Worm (Caenorhabditis elegans) whole organism, L3 larva: ENCODE results near the gene str-61.
"Not testable (repeated sequence)": the region's sequence is repeated elsewhere in the genome, so short reads cannot be mapped to it uniquely, and the experiment has no call there.

Experiments used
- R02D3.7 ChIP-seq: fragments of 150-350 bp; optimal IDR thresholded peaks from 2 replicates; lab custom pipeline; 2014; ENCODE audit warnings: missing biosample characterization, missing genetic modification characterization
- ZK546.5 ChIP-seq: sonication (generic microtip); optimal IDR thresholded peaks from 2 replicates; lab custom pipeline; 2017; ENCODE audit warnings: missing biosample characterization, missing genetic modification characterization
- ceh-16 ChIP-seq: sonication (generic microtip); optimal IDR thresholded peaks from 2 replicates; lab custom pipeline; 2017; ENCODE audit warnings: missing biosample characterization, missing genetic modification characterization
- ceh-28 ChIP-seq: fragments of 150-350 bp; optimal IDR thresholded peaks from 2 replicates; lab custom pipeline; 2014; ENCODE audit warnings: missing biosample characterization, missing genetic modification reagents, missing genetic modification characterization
- egl-27 ChIP-seq: sonication (generic microtip); optimal IDR thresholded peaks from 4 replicates; lab custom pipeline; 2017; ENCODE audit warnings: missing biosample characterization, missing genetic modification reagents, missing genetic modification characterization
- egl-5 ChIP-seq: fragments of 150-350 bp; optimal IDR thresholded peaks from 2 replicates; lab custom pipeline; 2017; ENCODE audit warnings: missing biosample characterization, missing genetic modification reagents, missing genetic modification characterization, inconsistent platforms
- elt-1 ChIP-seq: fragments of 150-350 bp; optimal IDR thresholded peaks from 2 replicates; lab custom pipeline; 2014; ENCODE audit warnings: missing biosample characterization, missing genetic modification characterization
- elt-2 ChIP-seq: sonication (generic microtip); optimal IDR thresholded peaks from 2 replicates; lab custom pipeline; 2016; ENCODE audit warnings: missing genetic modification reagents, mild to moderate bottlenecking, missing genetic modification characterization, missing compliant biosample characterization
- eor-1 ChIP-seq, 2 experiments: fragments of 150-350 bp; optimal IDR thresholded peaks; 2 replicates each; lab custom pipeline; 2014 to 2018; ENCODE audit warnings: missing biosample characterization in 2 of 2, missing genetic modification characterization in 2 of 2
- fkh-10 ChIP-seq: sonication (generic microtip); optimal IDR thresholded peaks from 2 replicates; lab custom pipeline; 2017; ENCODE audit warnings: missing biosample characterization, missing genetic modification reagents, missing genetic modification characterization
- fkh-2 ChIP-seq: fragments of 150-350 bp; optimal IDR thresholded peaks from 2 replicates; lab custom pipeline; 2014; ENCODE audit warnings: missing biosample characterization, missing genetic modification reagents, missing genetic modification characterization
- fos-1 ChIP-seq: fragments of 150-350 bp; optimal IDR thresholded peaks from 2 replicates; lab custom pipeline; 2014; ENCODE audit warnings: missing biosample characterization, missing genetic modification characterization
- jun-1 ChIP-seq: fragments of 150-350 bp; optimal IDR thresholded peaks from 2 replicates; lab custom pipeline; 2014; ENCODE audit warnings: missing biosample characterization, missing genetic modification reagents, missing genetic modification characterization
- lin-39 ChIP-seq: fragments of 150-350 bp; optimal IDR thresholded peaks from 2 replicates; lab custom pipeline; 2018; ENCODE audit warnings: missing biosample characterization, missing genetic modification reagents, missing genetic modification characterization
- mdl-1 ChIP-seq: fragments of 150-350 bp; optimal IDR thresholded peaks from 2 replicates; lab custom pipeline; 2014; ENCODE audit warnings: missing biosample characterization, missing genetic modification characterization
- mml-1 ChIP-seq: fragments of 150-350 bp; sonication (generic microtip); optimal IDR thresholded peaks from 3 replicates; lab custom pipeline; 2014; ENCODE audit warnings: missing biosample characterization, missing genetic modification characterization
- nfya-1 ChIP-seq: sonication (generic microtip); optimal IDR thresholded peaks from 2 replicates; lab custom pipeline; 2017; ENCODE audit warnings: missing genetic modification characterization, mild to moderate bottlenecking, missing compliant biosample characterization, antibody characterized with exemption, moderate library complexity; ENCODE audit not compliant: insufficient read depth
- nhr-12 ChIP-seq: fragments of 150-350 bp; optimal IDR thresholded peaks from 2 replicates; lab custom pipeline; 2014; ENCODE audit warnings: missing biosample characterization, missing genetic modification characterization
- nhr-23 ChIP-seq: fragments of 150-350 bp; optimal IDR thresholded peaks from 2 replicates; lab custom pipeline; 2014; ENCODE audit warnings: missing biosample characterization, missing genetic modification reagents, missing genetic modification characterization
- nhr-237 ChIP-seq: fragments of 150-350 bp; optimal IDR thresholded peaks from 2 replicates; lab custom pipeline; 2014; ENCODE audit warnings: missing biosample characterization, missing genetic modification characterization
- nhr-76 ChIP-seq: fragments of 150-350 bp; sonication (generic microtip); optimal IDR thresholded peaks from 5 replicates; lab custom pipeline; 2014; ENCODE audit warnings: missing biosample characterization, missing genetic modification characterization
- pha-4 ChIP-seq: fragments of 150-350 bp; optimal IDR thresholded peaks from 2 replicates; lab custom pipeline; 2014; ENCODE audit warnings: missing biosample characterization, missing genetic modification reagents, missing genetic modification characterization
- skn-1 ChIP-seq: fragments of 150-350 bp; optimal IDR thresholded peaks from 2 replicates; lab custom pipeline; 2014; ENCODE audit warnings: missing biosample characterization, missing genetic modification characterization
- snpc-4 ChIP-seq: fragments of 150-350 bp; optimal IDR thresholded peaks from 2 replicates; lab custom pipeline; 2014; ENCODE audit warnings: missing biosample characterization, missing genetic modification characterization
- unc-62 ChIP-seq: fragments of 150-350 bp; sonication (generic microtip); optimal IDR thresholded peaks from 4 replicates; lab custom pipeline; 2014; ENCODE audit warnings: missing biosample characterization, missing genetic modification reagents, missing genetic modification characterization
- zag-1 ChIP-seq: fragments of 150-350 bp; optimal IDR thresholded peaks from 2 replicates; lab custom pipeline; 2014; ENCODE audit warnings: missing biosample characterization, missing genetic modification characterization
- ztf-11 ChIP-seq: fragments of 150-350 bp; optimal IDR thresholded peaks from 2 replicates; lab custom pipeline; 2014; ENCODE audit warnings: missing biosample characterization, missing genetic modification characterization

The str-61 gene

DNA sequence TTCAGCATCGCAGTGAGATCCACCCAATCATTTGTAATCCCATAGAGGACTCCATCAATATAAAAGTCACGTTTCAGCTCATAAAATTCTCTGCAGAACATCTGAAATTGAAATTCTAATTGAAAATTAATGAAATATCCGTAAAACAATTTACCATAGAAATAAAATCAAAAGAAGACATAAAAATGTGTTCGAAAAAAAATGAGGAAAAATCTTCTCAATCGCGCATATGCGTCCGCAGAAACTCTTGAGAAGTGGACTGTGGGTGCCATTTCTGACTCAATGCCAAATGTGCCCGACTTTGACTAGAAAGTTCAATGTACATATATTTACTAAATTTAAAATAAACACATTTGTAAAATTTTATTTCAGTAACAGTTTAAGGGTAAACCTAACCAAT lies 2.6 kb downstream of the str-61 start, which contains the start of gene F14F8.9:
Gene F14F8.9, minus strand, starts transcription at position 101 of the 400 bp plus-strand sequence.
- TF ChIP-seq nhr-23 (tag; lab: Kevin White, UChicago) (no peak), ztf-11 (tag; lab: Kevin White, UChicago) (no peak), eor-1 (tag; optimal IDR thresholded peaks at IDR 0.05; lab: Kevin White, UChicago) (no peak), unc-62 (GFP tag; lab: Kevin White, UChicago) (no peak), fkh-2 (tag; lab: Kevin White, UChicago) (no peak), nhr-12 (no peak), egl-5 (tag; lab: Kevin White, UChicago) (no peak), skn-1 (tag; lab: Kevin White, UChicago) (no peak)
- TF ChIP-seq, all 47 proteins: peak for 0

DNA sequence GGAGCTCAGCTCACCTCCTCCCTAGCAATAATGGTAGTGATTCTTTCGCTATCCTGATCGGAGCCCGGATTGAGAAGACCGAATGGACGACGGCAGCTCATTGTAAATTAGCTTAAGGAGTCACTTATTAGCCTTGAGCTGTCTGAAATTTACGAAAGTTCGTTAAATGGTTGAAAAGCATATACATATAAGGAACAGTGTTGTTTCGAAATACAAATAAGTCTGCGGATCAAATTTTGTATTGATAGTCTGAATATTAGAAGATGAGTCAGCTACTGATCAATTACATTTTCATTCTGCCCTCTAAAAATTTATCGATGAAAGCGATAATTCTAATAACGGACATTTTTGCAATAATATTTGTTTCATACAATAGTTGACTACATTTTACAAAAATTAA lies 4.4 kb downstream of the str-61 start, which contains the start of gene F14F8.14:
Gene F14F8.14, minus strand, starts transcription at position 101 of the 400 bp plus-strand sequence.
- no peak for TF ChIP-seq ZK546.5 (tag; lab: Kevin White, UChicago)
- no peak for TF ChIP-seq lin-39 (tag; lab: Kevin White, UChicago)
- no peak for TF ChIP-seq snpc-4 (tag; lab: Kevin White, UChicago)
- no peak for TF ChIP-seq R02D3.7 (tag; lab: Kevin White, UChicago)
- no peak for TF ChIP-seq nhr-237 (tag; lab: Kevin White, UChicago)
- no peak for TF ChIP-seq mml-1
- TF ChIP-seq egl-27 (tag; lab: Kevin White, UChicago), result no peak
- no peak for TF ChIP-seq nhr-12
- no peak for TF ChIP-seq fkh-10 (GFP tag; lab: Kevin White, UChicago)
- TF ChIP-seq elt-2 (tag; lab: Kevin White, UChicago), result no peak
- no peak for TF ChIP-seq zag-1 (tag; lab: Kevin White, UChicago)
- TF ChIP-seq elt-1, result no peak
- TF ChIP-seq pha-4 (tag; lab: Kevin White, UChicago), result no peak
- TF ChIP-seq nhr-23 (tag; lab: Kevin White, UChicago), result no peak
- TF ChIP-seq eor-1 (tag; optimal IDR thresholded peaks at IDR 0.05; lab: Kevin White, UChicago), result no peak
- no peak for TF ChIP-seq jun-1 (tag; lab: Kevin White, UChicago)
- TF ChIP-seq nfya-1 (tag; lab: Kevin White, UChicago), result no peak
- no peak for TF ChIP-seq mdl-1 (tag; lab: Kevin White, UChicago)
- TF ChIP-seq unc-62 (GFP tag; lab: Kevin White, UChicago), result no peak
- TF ChIP-seq fos-1, result no peak

DNA sequence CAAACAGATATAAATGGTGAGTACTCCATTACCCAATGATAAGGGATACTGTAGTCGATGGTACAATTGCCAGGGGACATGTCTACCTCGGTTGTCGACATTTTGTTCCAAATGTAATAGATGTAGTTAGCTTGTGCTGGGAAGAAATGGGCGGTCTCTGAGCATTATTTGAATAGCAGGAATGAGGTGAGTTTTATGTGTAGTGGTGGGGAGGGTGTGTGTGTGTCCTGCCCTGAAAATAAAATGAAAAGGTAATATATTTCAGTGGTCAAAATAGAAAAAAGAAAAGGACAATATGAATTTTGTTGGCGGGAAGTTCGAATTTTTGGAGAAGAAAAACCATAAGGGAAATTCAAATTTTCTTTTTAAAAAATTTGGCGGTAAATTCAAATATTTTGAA lies 10.3 kb downstream of the str-61 start, which contains the start of gene Y70C5B.2:
Gene Y70C5B.2, minus strand, starts transcription at position 101 of the 400 bp plus-strand sequence.
- not testable (repeated sequence) for TF ChIP-seq ceh-28 (tag; lab: Kevin White, UChicago); fos-1; nhr-76

DNA sequence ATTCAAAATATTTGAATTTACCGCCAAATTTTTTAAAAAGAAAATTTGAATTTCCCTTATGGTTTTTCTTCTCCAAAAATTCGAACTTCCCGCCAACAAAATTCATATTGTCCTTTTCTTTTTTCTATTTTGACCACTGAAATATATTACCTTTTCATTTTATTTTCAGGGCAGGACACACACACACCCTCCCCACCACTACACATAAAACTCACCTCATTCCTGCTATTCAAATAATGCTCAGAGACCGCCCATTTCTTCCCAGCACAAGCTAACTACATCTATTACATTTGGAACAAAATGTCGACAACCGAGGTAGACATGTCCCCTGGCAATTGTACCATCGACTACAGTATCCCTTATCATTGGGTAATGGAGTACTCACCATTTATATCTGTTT lies 16.8 kb downstream of the str-61 start, which contains the start of gene W06G6.15:
Gene W06G6.15, plus strand, starts transcription at position 301 of the 400 bp plus-strand sequence.
- TF ChIP-seq snpc-4 (tag; lab: Kevin White, UChicago); jun-1 (tag; lab: Kevin White, UChicago); nhr-12: not testable (repeated sequence)

DNA sequence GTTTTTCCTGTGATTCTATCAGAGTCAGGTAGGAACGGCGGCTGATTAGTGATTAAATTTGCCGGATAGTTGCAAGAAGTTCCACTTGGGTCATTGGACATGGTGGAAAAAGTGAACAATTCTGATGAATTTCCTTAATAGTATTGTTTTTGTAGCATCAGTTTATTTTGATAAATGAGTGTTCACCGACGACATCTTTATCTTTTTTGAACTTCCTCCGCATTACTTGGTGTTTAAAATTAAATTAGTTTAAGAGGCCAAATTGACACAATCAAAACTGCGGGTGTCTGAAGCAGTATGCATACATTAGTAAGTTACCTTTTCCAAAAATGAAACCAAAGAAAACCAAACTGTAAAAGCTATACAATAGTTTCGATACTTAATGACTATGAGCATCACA lies 21.9 kb downstream of the str-61 start, which contains the start of gene W06G6.11:
Gene W06G6.11, minus strand, starts transcription at position 101 of the 400 bp plus-strand sequence.
- not testable (repeated sequence) for TF ChIP-seq egl-27 (tag; lab: Kevin White, UChicago); eor-1 (tag; optimal IDR thresholded peaks at IDR 0.05; lab: Kevin White, UChicago); fos-1

DNA sequence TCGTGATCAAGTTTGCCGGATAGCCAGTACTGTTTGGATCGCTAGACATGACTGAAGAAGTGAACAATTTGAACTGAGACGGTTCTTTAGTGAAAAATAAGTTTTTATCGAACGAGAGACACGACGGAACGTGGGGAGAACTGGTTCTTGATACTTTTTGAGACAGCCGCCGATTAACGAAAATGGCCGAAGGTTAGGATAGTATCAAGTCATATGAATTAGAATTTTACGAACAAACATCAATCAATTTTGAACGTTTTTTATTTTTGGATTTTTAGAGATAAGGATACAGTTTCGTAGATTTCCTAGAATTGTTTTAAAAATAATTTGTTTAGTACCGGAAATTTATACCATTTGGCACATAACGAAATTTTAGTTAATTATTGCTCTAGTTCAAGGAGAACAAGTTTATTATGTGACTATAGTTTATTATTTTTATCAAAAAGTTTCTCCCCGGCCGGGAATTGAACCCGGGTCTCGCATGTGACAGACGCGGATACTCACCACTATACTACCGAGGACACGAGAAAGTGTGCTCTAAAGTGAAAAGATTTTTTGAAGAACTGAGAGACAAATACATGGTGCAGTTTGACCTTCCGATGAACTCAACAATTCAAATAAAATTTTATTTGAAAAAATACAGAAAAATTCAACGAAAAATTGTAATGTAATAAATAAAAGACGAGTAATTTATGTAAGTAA lies 22.6 kb downstream of the str-61 start, which contains the start of gene W06G6.20:
Gene W06G6.20, minus strand, starts transcription at position 51 of the 702 bp plus-strand sequence.
- TF ChIP-seq ceh-16 (tag; lab: Kevin White, UChicago) (no peak), elt-2 (tag; lab: Kevin White, UChicago) (peak; percentile 12)
